Worm (Caenorhabditis elegans) whole organism, midembryonic: ENCODE data around the gene sel-9.

Experiments
- T22C8.4 ChIP-seq: fragments of 200-800 bp; sonication (Bioruptor generic); IDR thresholded peaks from 2 replicates; pipeline ENCODE4 v1.3.6; 2022; ENCODE audit warnings: missing genetic modification characterization, missing compliant biosample characterization
- cog-1 ChIP-seq: sonication (generic microtip); optimal IDR thresholded peaks from 2 replicates; lab custom pipeline; 2016; ENCODE audit warnings: missing genetic modification characterization, missing compliant biosample characterization
- flt-1 ChIP-seq: fragments of 200-800 bp; sonication (Bioruptor generic); IDR thresholded peaks from 2 replicates; pipeline ENCODE4 v1.3.6; 2022; ENCODE audit warnings: missing genetic modification characterization, missing compliant biosample characterization
- med-1 ChIP-seq: sonication (generic microtip); optimal IDR thresholded peaks from 2 replicates; lab custom pipeline; 2017; ENCODE audit warnings: missing genetic modification characterization, mild to moderate bottlenecking, missing compliant biosample characterization, antibody characterized with exemption, missing genetic modification reagents; ENCODE audit not compliant: insufficient read depth
- ref-1 ChIP-seq: fragments of 200-800 bp; sonication (Bioruptor generic); conservative IDR thresholded peaks from 2 replicates; pipeline ENCODE4 v1.3.6; 2022; ENCODE audit warnings: missing genetic modification reagents, missing genetic modification characterization, missing compliant biosample characterization
- tab-1 ChIP-seq: fragments of 200-800 bp; sonication (Bioruptor generic); IDR thresholded peaks from 2 replicates; pipeline ENCODE4 v1.3.6; 2022; ENCODE audit warnings: missing genetic modification characterization, missing compliant biosample characterization
- ztf-23 ChIP-seq: fragments of 200-800 bp; sonication (Bioruptor generic); IDR thresholded peaks from 2 replicates; pipeline ENCODE4 v1.3.6; 2022; ENCODE audit warnings: missing genetic modification reagents, missing genetic modification characterization, missing compliant biosample characterization
- ztf-29 ChIP-seq: fragments of 200-800 bp; sonication (Bioruptor generic); IDR thresholded peaks from 2 replicates; pipeline ENCODE4 v1.3.6; 2022; ENCODE audit warnings: missing genetic modification reagents, missing genetic modification characterization, missing compliant biosample characterization

- TF ChIP-seq ref-1 (GFP tag; lab: Robert Waterston, UW) (no peak), ztf-23 (no peak), ztf-29 (GFP tag; lab: Robert Waterston, UW) (no peak), med-1 (GFP tag; lab: Kevin White, UChicago) (no peak), flt-1 (GFP tag; lab: Robert Waterston, UW) (no peak), tab-1 (no peak), T22C8.4 (GFP tag; lab: Robert Waterston, UW) (no peak), cog-1 (tag; lab: Kevin White, UChicago) (no peak)
Measured at ce11 chrV:8327080-8327479, 24.7 kb upstream of the sel-9 start.
